Fruit fly (Drosophila melanogaster) whole organism, embryonic: ENCODE results near the gene twe.
A peak's percentile ranks its signal among the peaks of the same experiment; 100 is the strongest.

Experiments used
- ATbp ChIP-seq: fragments of 200-800 bp; sonication (Bioruptor generic); optimal IDR thresholded peaks from 2 replicates; lab custom pipeline; 2017; ENCODE audit warnings: missing biosample characterization, mild to moderate bottlenecking, missing genetic modification characterization, missing genetic modification reagents
- BEAF-32 ChIP-seq: fragments of 200-800 bp; sonication (Bioruptor generic); optimal IDR thresholded peaks from 3 replicates; lab custom pipeline; 2017; ENCODE audit warnings: missing biosample characterization, missing genetic modification characterization, mild to moderate bottlenecking, moderate library complexity, missing genetic modification reagents
- Bgb ChIP-seq: fragments of 200-800 bp; sonication (Bioruptor generic); IDR thresholded peaks from 2 replicates; pipeline ENCODE4 v1.3.6; 2022; ENCODE audit warnings: missing biosample characterization, missing genetic modification characterization; ENCODE audit not compliant: partially characterized antibody
- CG1024 ChIP-seq: fragments of 200-800 bp; sonication (Bioruptor generic); IDR thresholded peaks from 2 replicates; pipeline ENCODE4 v1.3.6; 2022; ENCODE audit warnings: missing biosample characterization, missing genetic modification characterization
- CG11093 ChIP-seq: fragments of 200-800 bp; sonication (Bioruptor generic); IDR thresholded peaks from 3 replicates; pipeline ENCODE4 v1.3.6; 2022; ENCODE audit warnings: missing biosample characterization, missing genetic modification characterization
- CG11247 ChIP-seq: fragments of 200-800 bp; sonication (Bioruptor generic); IDR thresholded peaks from 2 replicates; pipeline ENCODE4 v1.3.6; 2022; ENCODE audit warnings: missing biosample characterization, missing genetic modification characterization
- CG11456 ChIP-seq: fragments of 200-800 bp; sonication (Bioruptor generic); IDR thresholded peaks from 3 replicates; pipeline ENCODE4 v1.3.6; 2022; ENCODE audit warnings: missing biosample characterization, missing genetic modification characterization
- CG12071 ChIP-seq: fragments of 200-800 bp; sonication (Bioruptor generic); optimal IDR thresholded peaks from 3 replicates; lab custom pipeline; 2018; ENCODE audit warnings: missing biosample characterization, mild to moderate bottlenecking, missing genetic modification characterization
- CG1233 ChIP-seq: fragments of 200-800 bp; sonication (Bioruptor generic); optimal IDR thresholded peaks from 4 replicates; lab custom pipeline; 2018; ENCODE audit warnings: missing biosample characterization, mild to moderate bottlenecking, missing genetic modification characterization
- CG1602 ChIP-seq: fragments of 200-800 bp; sonication (Bioruptor generic); optimal IDR thresholded peaks from 3 replicates; lab custom pipeline; 2016; ENCODE audit warnings: missing biosample characterization, missing genetic modification characterization
- CG17612 ChIP-seq: fragments of 200-800 bp; sonication (Bioruptor generic); IDR thresholded peaks from 2 replicates; pipeline ENCODE4 v1.3.6; 2022; ENCODE audit warnings: missing biosample characterization, missing genetic modification characterization
- CG2116 ChIP-seq: fragments of 200-800 bp; sonication (Bioruptor generic); optimal IDR thresholded peaks from 3 replicates; lab custom pipeline; 2018; ENCODE audit warnings: missing biosample characterization, mild to moderate bottlenecking, missing genetic modification characterization
- CG2712 ChIP-seq: fragments of 200-800 bp; optimal IDR thresholded peaks from 3 replicates; lab custom pipeline; 2019; ENCODE audit warnings: missing biosample characterization, mild to moderate bottlenecking, missing genetic modification characterization, moderate library complexity
- CG3065 ChIP-seq: fragments of 200-800 bp; sonication (Bioruptor generic); optimal IDR thresholded peaks from 2 replicates; lab custom pipeline; 2016; ENCODE audit warnings: missing biosample characterization, missing genetic modification characterization
- CG32772 ChIP-seq: fragments of 200-800 bp; sonication (Bioruptor generic); IDR thresholded peaks from 2 replicates; pipeline ENCODE4 v1.3.6; 2022; ENCODE audit warnings: missing biosample characterization, missing genetic modification characterization
- CG3995 ChIP-seq: fragments of 200-800 bp; sonication (Bioruptor generic); optimal IDR thresholded peaks from 3 replicates; lab custom pipeline; 2016; ENCODE audit warnings: missing biosample characterization, missing genetic modification characterization
- CG4328 ChIP-seq: fragments of 200-800 bp; sonication (Bioruptor generic); optimal IDR thresholded peaks from 3 replicates; lab custom pipeline; 2017; ENCODE audit warnings: missing biosample characterization, missing genetic modification reagents, missing genetic modification characterization
- CG4707 ChIP-seq: fragments of 200-800 bp; sonication (Bioruptor generic); optimal IDR thresholded peaks from 2 replicates; lab custom pipeline; 2018; ENCODE audit warnings: missing biosample characterization, mild to moderate bottlenecking, missing genetic modification characterization, moderate library complexity
- CG5180 ChIP-seq: fragments of 200-800 bp; sonication (Bioruptor generic); optimal IDR thresholded peaks from 3 replicates; lab custom pipeline; 2017; ENCODE audit warnings: missing biosample characterization, missing genetic modification characterization, mild to moderate bottlenecking, moderate library complexity, missing genetic modification reagents
- CG5953 ChIP-seq: fragments of 200-800 bp; sonication (Bioruptor generic); IDR thresholded peaks from 2 replicates; pipeline ENCODE4 v1.3.6; 2022; ENCODE audit warnings: missing biosample characterization, missing genetic modification characterization
- CG6765 ChIP-seq: fragments of 200-800 bp; sonication (Bioruptor generic); optimal IDR thresholded peaks from 3 replicates; lab custom pipeline; 2017; ENCODE audit warnings: missing biosample characterization, mild to moderate bottlenecking, missing genetic modification characterization
- CG6791 ChIP-seq: fragments of 200-800 bp; sonication (Bioruptor generic); IDR thresholded peaks from 3 replicates; pipeline ENCODE4 v1.3.6; 2022; ENCODE audit warnings: missing biosample characterization, missing genetic modification characterization; ENCODE audit not compliant: partially characterized antibody
- CG7928 ChIP-seq: fragments of 200-800 bp; sonication (Bioruptor generic); optimal IDR thresholded peaks from 2 replicates; lab custom pipeline; 2017; ENCODE audit warnings: missing biosample characterization, mild to moderate bottlenecking, missing genetic modification characterization
- D19B ChIP-seq: fragments of 200-800 bp; sonication (Bioruptor generic); optimal IDR thresholded peaks from 2 replicates; lab custom pipeline; 2017; ENCODE audit warnings: missing biosample characterization, mild to moderate bottlenecking, missing genetic modification characterization
- Dad ChIP-seq: fragments of 200-800 bp; sonication (Bioruptor generic); optimal IDR thresholded peaks from 3 replicates; lab custom pipeline; 2016; ENCODE audit warnings: missing biosample characterization, missing genetic modification characterization
- Dfd ChIP-seq, 2 experiments: fragments of >200 bp; optimal IDR thresholded peaks; 2 replicates each; lab custom pipeline; 2017; ENCODE audit warnings: missing biosample characterization in 2 of 2, missing genetic modification characterization in 2 of 2
- Dip2 ChIP-seq: fragments of 200-800 bp; sonication (Bioruptor generic); IDR thresholded peaks from 2 replicates; pipeline ENCODE4 v1.3.6; 2022; ENCODE audit warnings: missing biosample characterization, missing genetic modification characterization
- Doc3 ChIP-seq: fragments of 200-800 bp; sonication (Bioruptor generic); IDR thresholded peaks from 3 replicates; pipeline ENCODE4 v1.3.6; 2022; ENCODE audit warnings: missing biosample characterization, missing genetic modification characterization; ENCODE audit not compliant: partially characterized antibody
- Drgx ChIP-seq: fragments of 200-800 bp; sonication (Bioruptor generic); IDR thresholded peaks from 2 replicates; pipeline ENCODE4 v1.3.6; 2022; ENCODE audit warnings: missing biosample characterization, missing genetic modification characterization
- Hmr ChIP-seq: fragments of 200-800 bp; sonication (Bioruptor generic); optimal IDR thresholded peaks from 3 replicates; lab custom pipeline; 2017; ENCODE audit warnings: mild to moderate bottlenecking, missing biosample characterization, missing genetic modification reagents, missing genetic modification characterization
- Kr ChIP-seq: fragments of 200-800 bp; sonication (Bioruptor generic); optimal IDR thresholded peaks from 2 replicates; lab custom pipeline; 2017; ENCODE audit warnings: missing biosample characterization, mild to moderate bottlenecking, missing genetic modification characterization
- NC2β ChIP-seq: fragments of 200-800 bp; sonication (Bioruptor generic); optimal IDR thresholded peaks from 2 replicates; lab custom pipeline; 2016; ENCODE audit warnings: missing biosample characterization, missing genetic modification characterization
- Oaz ChIP-seq: fragments of 200-800 bp; sonication (Bioruptor generic); IDR thresholded peaks from 2 replicates; pipeline ENCODE4 v1.3.6; 2022; ENCODE audit warnings: missing biosample characterization, missing genetic modification characterization
- ab ChIP-seq: fragments of 200-800 bp; sonication (Bioruptor generic); optimal IDR thresholded peaks from 2 replicates; lab custom pipeline; 2016; ENCODE audit warnings: missing biosample characterization, missing genetic modification characterization
- bsh ChIP-seq, 2 experiments: fragments of 200-800 bp; sonication (Bioruptor generic); optimal IDR thresholded peaks; 2 replicates each; lab custom pipeline; 2017 to 2018; ENCODE audit warnings: mild to moderate bottlenecking in 2 of 2, missing biosample characterization in 2 of 2, missing genetic modification characterization in 2 of 2, moderate library complexity in 1 of 2
- cato ChIP-seq: fragments of 200-800 bp; sonication (Bioruptor generic); optimal IDR thresholded peaks from 2 replicates; lab custom pipeline; 2016; ENCODE audit warnings: missing biosample characterization, missing genetic modification characterization, borderline replicate concordance
- chinmo ChIP-seq: fragments of 200-800 bp; sonication (Bioruptor generic); IDR thresholded peaks from 4 replicates; pipeline ENCODE4 v1.3.6; 2022; ENCODE audit warnings: missing biosample characterization, missing genetic modification characterization; ENCODE audit not compliant: partially characterized antibody
- dmrt11E ChIP-seq: fragments of 200-800 bp; sonication (Bioruptor generic); optimal IDR thresholded peaks from 3 replicates; lab custom pipeline; 2018; ENCODE audit warnings: missing biosample characterization, mild to moderate bottlenecking, missing genetic modification characterization, moderate library complexity
- dmrt99B ChIP-seq: fragments of 200-800 bp; sonication (Bioruptor generic); optimal IDR thresholded peaks from 2 replicates; lab custom pipeline; 2018; ENCODE audit warnings: missing biosample characterization, mild to moderate bottlenecking, missing genetic modification characterization, moderate library complexity
- fru ChIP-seq: fragments of >200 bp; optimal IDR thresholded peaks from 2 replicates; lab custom pipeline; 2017
- gem ChIP-seq: fragments of 200-800 bp; sonication (Bioruptor generic); optimal IDR thresholded peaks from 2 replicates; lab custom pipeline; 2019; ENCODE audit warnings: missing biosample characterization, mild to moderate bottlenecking, missing genetic modification characterization, moderate library complexity
- grau ChIP-seq: fragments of 200-800 bp; optimal IDR thresholded peaks from 3 replicates; lab custom pipeline; 2019; ENCODE audit warnings: missing biosample characterization, mild to moderate bottlenecking, missing genetic modification characterization, moderate library complexity
- jigr1 ChIP-seq: fragments of 200-800 bp; sonication (Bioruptor generic); IDR thresholded peaks from 3 replicates; pipeline ENCODE4 v1.3.6; 2022; ENCODE audit warnings: missing biosample characterization, missing genetic modification characterization
- kni ChIP-seq: fragments of 200-800 bp; sonication (Bioruptor generic); optimal IDR thresholded peaks from 3 replicates; lab custom pipeline; 2017; ENCODE audit warnings: mild to moderate bottlenecking, missing biosample characterization, missing genetic modification reagents, missing genetic modification characterization
- mld ChIP-seq: fragments of 200-800 bp; sonication (Bioruptor generic); IDR thresholded peaks from 3 replicates; pipeline ENCODE4 v1.3.6; 2022; ENCODE audit warnings: missing biosample characterization, missing genetic modification characterization; ENCODE audit not compliant: partially characterized antibody
- oc ChIP-seq: fragments of 200-800 bp; sonication (Bioruptor generic); optimal IDR thresholded peaks from 2 replicates; lab custom pipeline; 2018; ENCODE audit warnings: missing biosample characterization, mild to moderate bottlenecking, missing genetic modification characterization, moderate library complexity
- peb ChIP-seq: fragments of 200-800 bp; sonication (Bioruptor generic); IDR thresholded peaks from 2 replicates; pipeline ENCODE4 v1.3.6; 2022; ENCODE audit warnings: missing biosample characterization, missing genetic modification characterization
- psq ChIP-seq: fragments of 200-800 bp; sonication (Bioruptor generic); optimal IDR thresholded peaks from 2 replicates; lab custom pipeline; 2017; ENCODE audit warnings: missing biosample characterization, missing genetic modification characterization
- twi ChIP-seq: fragments of 200-800 bp; optimal IDR thresholded peaks from 2 replicates; lab custom pipeline; 2019; ENCODE audit warnings: missing biosample characterization, mild to moderate bottlenecking, missing genetic modification characterization, moderate library complexity
- zfh1 ChIP-seq: fragments of 200-800 bp; sonication (Bioruptor generic); IDR thresholded peaks from 3 replicates; pipeline ENCODE4 v1.3.6; 2022; ENCODE audit warnings: missing biosample characterization, missing genetic modification characterization
- zfh2 ChIP-seq: fragments of 200-800 bp; sonication (Bioruptor generic); optimal IDR thresholded peaks from 2 replicates; lab custom pipeline; 2016; ENCODE audit warnings: missing biosample characterization, missing genetic modification characterization

twe gene

DNA sequence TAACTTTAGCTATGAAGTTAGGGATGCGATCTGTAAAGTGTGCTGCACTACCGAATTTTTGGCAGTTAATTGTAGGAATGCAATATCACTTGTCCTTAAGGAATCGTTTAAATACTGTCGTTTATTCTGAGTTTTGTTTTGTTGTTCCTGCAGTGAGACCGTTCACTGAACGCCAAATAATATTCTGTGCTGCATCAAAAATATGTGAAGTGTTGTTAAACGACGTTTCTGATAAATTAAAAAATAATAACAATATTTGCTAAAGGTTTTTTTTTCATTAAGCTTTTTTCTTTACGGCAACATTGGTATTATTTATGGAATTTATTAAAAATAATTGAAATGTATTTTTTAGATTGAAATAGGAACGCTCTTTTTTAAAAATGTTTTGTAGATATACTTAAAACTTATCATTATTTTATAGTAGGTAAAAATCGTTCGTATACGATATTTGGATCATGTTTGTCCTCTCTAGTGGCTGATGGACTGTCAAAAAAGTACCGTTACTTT lies 41.1 kb upstream of the twe start, which contains the start of gene GMF (continued):
- TF ChIP-seq zfh1 (GFP tag; lab: Robert Waterston, UW) (no peak), CG3995 (GFP tag; lab: Kevin White, UChicago) (peak; percentile 53), Kr (no peak), CG11247 (GFP tag; lab: Robert Waterston, UW) (no peak), CG11093 (GFP tag; lab: Robert Waterston, UW) (no peak), ab (no peak), CG6791 (GFP tag; lab: Robert Waterston, UW) (no peak), ATbp (GFP tag; lab: Kevin White, UChicago) (no peak), Dad (no peak), Dfd (GFP tag; optimal IDR thresholded peaks at IDR 0.05; lab: Kevin White, UChicago) (no peak), NC2β (GFP tag; lab: Kevin White, UChicago) (peak; percentile 38), CG5180 (GFP tag; lab: Kevin White, UChicago) (no peak), CG1233 (no peak), Bgb (GFP tag; lab: Robert Waterston, UW) (no peak), bsh (GFP tag; optimal IDR thresholded peaks at IDR 0.05; lab: Kevin White, UChicago) (peak in 1 of 2 experiments; percentile 40), oc (tag; lab: Kevin White, UChicago) (no peak), Oaz (GFP tag; lab: Robert Waterston, UW) (no peak), CG1602 (GFP tag; lab: Kevin White, UChicago) (peak; percentile 23), CG7928 (GFP tag; lab: Kevin White, UChicago) (no peak), D19B (GFP tag; lab: Kevin White, UChicago) (peak; percentile 73), chinmo (GFP tag; lab: Robert Waterston, UW) (no peak), jigr1 (GFP tag; lab: Robert Waterston, UW) (peak; percentile 67; the same call in 1 of the 3 replicates), fru (no peak), BEAF-32 (peak; percentile 67), CG32772 (GFP tag; lab: Robert Waterston, UW) (no peak), CG12071 (no peak), cato (peak; percentile 11), CG2116 (GFP tag; lab: Kevin White, UChicago) (peak; percentile 62), CG6765 (GFP tag; lab: Kevin White, UChicago) (no peak), Doc3 (no peak), CG3065 (peak; percentile 5), CG5953 (no peak), Hmr (GFP tag; lab: Kevin White, UChicago) (no peak), dmrt99B (tag; lab: Kevin White, UChicago) (no peak), CG2712 (tag; lab: Kevin White, UChicago) (peak; percentile 68), CG4328 (no peak), peb (no peak), dmrt11E (peak; percentile 60), psq (GFP tag; lab: Kevin White, UChicago) (no peak), CG4707 (no peak), CG11456 (GFP tag; lab: Robert Waterston, UW) (no peak), grau (tag; lab: Kevin White, UChicago) (peak; percentile 43), CG1024 (GFP tag; lab: Robert Waterston, UW) (no peak), CG17612 (GFP tag; lab: Robert Waterston, UW) (no peak), kni (no peak), zfh2 (GFP tag; lab: Kevin White, UChicago) (peak; percentile 23), gem (tag; lab: Kevin White, UChicago) (peak; percentile 74), Dip2 (GFP tag; lab: Robert Waterston, UW) (no peak), twi (peak; percentile 6), mld (GFP tag; lab: Robert Waterston, UW) (no peak), Drgx (no peak)
